Fruit fly (Drosophila melanogaster): ENCODE measurements around the gene qless.
A peak's percentile ranks its signal among the peaks of the same experiment; 100 is the strongest.

qless gene

dm6 chr3R:31222125-31222889 lies 30.1 kb downstream of the qless start:
- no peak for TF ChIP-seq CG17801 (GFP tag; optimal IDR thresholded peaks at IDR 0.05; ENCODE audit: partially characterized antibody)

- TF ChIP-seq CG17801 (GFP tag; optimal IDR thresholded peaks at IDR 0.05; ENCODE audit: partially characterized antibody) = peak; percentile 22
Measured at dm6 chr3R:31221337-31222047, 30.9 kb downstream of the qless start.

- TF ChIP-seq CG17801 (GFP tag; optimal IDR thresholded peaks at IDR 0.05; ENCODE audit: partially characterized antibody) = peak; percentile 33
Measured at dm6 chr3R:31220456-31221336, 31.7 kb downstream of the qless start, which contains the start of gene CG12054. Gene CG12054 (plus strand): TSS chr3R:31220702.

- TF ChIP-seq CG17801 (GFP tag; optimal IDR thresholded peaks at IDR 0.05; ENCODE audit: partially characterized antibody) = peak; percentile 46
Measured at dm6 chr3R:31218997-31219992, 33.1 kb downstream of the qless start, which contains the start of gene ATPsynC. Gene ATPsynC (minus strand): TSS chr3R:31219630.

dm6 chr3R:31218214-31218876 lies 34.1 kb downstream of the qless start:
- TF ChIP-seq CG17801 (GFP tag; optimal IDR thresholded peaks at IDR 0.05; ENCODE audit: partially characterized antibody) = peak; percentile 12

- TF ChIP-seq CG17801 (GFP tag; optimal IDR thresholded peaks at IDR 0.05; ENCODE audit: partially characterized antibody) = peak; percentile 57
Measured at dm6 chr3R:31215830-31216229, 36.6 kb downstream of the qless start, which contains the start of gene CG15561. Gene CG15561 (minus strand): TSS chr3R:31215942.

- TF ChIP-seq CG17801 (GFP tag; optimal IDR thresholded peaks at IDR 0.05; ENCODE audit: partially characterized antibody) = peak; percentile 3
Measured at dm6 chr3R:31213227-31213626, 39.2 kb downstream of the qless start, which contains the start of the genes Zwilch and CG1542. Gene Zwilch (minus strand): TSS chr3R:31213376. Gene CG1542 (plus strand): TSS chr3R:31213458.

- no peak for TF ChIP-seq CG17801 (GFP tag; optimal IDR thresholded peaks at IDR 0.05; ENCODE audit: partially characterized antibody)
Measured at dm6 chr3R:31210630-31211029, 41.8 kb downstream of the qless start, which contains the start of gene chp. Gene chp (minus strand): TSS chr3R:31210730.

dm6 chr3R:31197142-31197994 lies 55.0 kb downstream of the qless start:
- TF ChIP-seq CG17801 (GFP tag; optimal IDR thresholded peaks at IDR 0.05; ENCODE audit: partially characterized antibody) = no peak

- peak; percentile 31 for TF ChIP-seq CG17801 (GFP tag; optimal IDR thresholded peaks at IDR 0.05; ENCODE audit: partially characterized antibody)
Measured at dm6 chr3R:31196731-31197130, 55.7 kb downstream of the qless start, which contains the start of gene CG1544. Gene CG1544 (plus strand): TSS chr3R:31196916.

- TF ChIP-seq CG17801 (GFP tag; optimal IDR thresholded peaks at IDR 0.05; ENCODE audit: partially characterized antibody) = no peak
Measured at dm6 chr3R:31195695-31196113, 56.7 kb downstream of the qless start, which contains the start of gene mesh. Gene mesh (minus strand): TSS chr3R:31195762.

dm6 chr3R:31194627-31195026 lies 57.8 kb downstream of the qless start:
- no peak for TF ChIP-seq CG17801 (GFP tag; optimal IDR thresholded peaks at IDR 0.05; ENCODE audit: partially characterized antibody)
